Fruit fly (Drosophila melanogaster) whole organism, embryonic: ENCODE measurements around the gene CG31627.

ENCODE experiments used
- Aef1 ChIP-seq: fragments of 200-800 bp; sonication (Bioruptor generic); IDR thresholded peaks from 3 replicates; pipeline ENCODE4 v1.3.6; 2022; ENCODE audit warnings: missing biosample characterization, missing genetic modification characterization
- Bgb ChIP-seq: fragments of 200-800 bp; sonication (Bioruptor generic); IDR thresholded peaks from 2 replicates; pipeline ENCODE4 v1.3.6; 2022; ENCODE audit warnings: missing biosample characterization, missing genetic modification characterization; ENCODE audit not compliant: partially characterized antibody
- BtbVII ChIP-seq: fragments of 200-800 bp; sonication (Bioruptor generic); optimal IDR thresholded peaks from 3 replicates; lab custom pipeline; 2017; ENCODE audit warnings: missing biosample characterization, mild to moderate bottlenecking, missing genetic modification characterization
- CG10366 ChIP-seq: fragments of 200-800 bp; sonication (Bioruptor generic); IDR thresholded peaks from 2 replicates; pipeline ENCODE4 v1.3.6; 2022; ENCODE audit warnings: missing biosample characterization, missing genetic modification characterization
- CG11695 ChIP-seq: fragments of 200-800 bp; sonication (Bioruptor generic); IDR thresholded peaks from 3 replicates; pipeline ENCODE4 v1.3.6; 2022; ENCODE audit warnings: missing biosample characterization, missing genetic modification characterization
- CG12299 ChIP-seq: fragments of 200-800 bp; sonication (Bioruptor generic); optimal IDR thresholded peaks from 2 replicates; lab custom pipeline; 2018; ENCODE audit warnings: missing biosample characterization, mild to moderate bottlenecking, missing genetic modification characterization
- CG13775 ChIP-seq: fragments of 200-800 bp; sonication (Bioruptor generic); optimal IDR thresholded peaks from 3 replicates; lab custom pipeline; 2017; ENCODE audit warnings: missing biosample characterization, mild to moderate bottlenecking, missing genetic modification characterization
- CG16813 ChIP-seq: fragments of 200-800 bp; sonication (Bioruptor generic); IDR thresholded peaks from 3 replicates; pipeline ENCODE4 v1.3.6; 2022; ENCODE audit warnings: missing biosample characterization, missing genetic modification characterization; ENCODE audit not compliant: partially characterized antibody
- CG17361 ChIP-seq: fragments of 200-800 bp; sonication (Bioruptor generic); IDR thresholded peaks from 3 replicates; pipeline ENCODE4 v1.3.6; 2022; ENCODE audit warnings: missing biosample characterization, missing genetic modification characterization
- CG17912 ChIP-seq: fragments of 200-800 bp; sonication (Bioruptor generic); optimal IDR thresholded peaks from 2 replicates; lab custom pipeline; 2018; ENCODE audit warnings: missing biosample characterization, mild to moderate bottlenecking, missing genetic modification characterization
- CG18011 ChIP-seq: fragments of 200-800 bp; sonication (Bioruptor generic); optimal IDR thresholded peaks from 2 replicates; lab custom pipeline; 2017; ENCODE audit warnings: missing biosample characterization, missing genetic modification characterization, mild to moderate bottlenecking, moderate library complexity, missing genotype
- CG2678 ChIP-seq: fragments of 200-800 bp; sonication (Bioruptor generic); optimal IDR thresholded peaks from 3 replicates; lab custom pipeline; 2019; ENCODE audit warnings: missing biosample characterization, mild to moderate bottlenecking, missing genetic modification characterization, moderate library complexity
- CG3065 ChIP-seq: fragments of 200-800 bp; sonication (Bioruptor generic); optimal IDR thresholded peaks from 2 replicates; lab custom pipeline; 2016; ENCODE audit warnings: missing biosample characterization, missing genetic modification characterization
- CG4617 ChIP-seq: fragments of 200-800 bp; sonication (Bioruptor generic); optimal IDR thresholded peaks from 3 replicates; lab custom pipeline; 2016; ENCODE audit warnings: missing biosample characterization, missing genetic modification characterization, borderline replicate concordance
- CG4820 ChIP-seq: fragments of 200-800 bp; sonication (Bioruptor generic); optimal IDR thresholded peaks from 3 replicates; lab custom pipeline; 2016; ENCODE audit warnings: missing biosample characterization, missing genetic modification characterization
- CG8765 ChIP-seq: fragments of 200-800 bp; sonication (Bioruptor generic); IDR thresholded peaks from 2 replicates; pipeline ENCODE4 v1.3.6; 2022; ENCODE audit warnings: missing biosample characterization, missing genetic modification characterization
- Dll ChIP-seq: fragments of 200-800 bp; sonication (Bioruptor generic); IDR thresholded peaks from 4 replicates; pipeline ENCODE4 v1.3.6; 2022; ENCODE audit warnings: missing biosample characterization, missing genetic modification characterization; ENCODE audit not compliant: partially characterized antibody
- Dp ChIP-seq: fragments of 200-800 bp; sonication (Bioruptor generic); optimal IDR thresholded peaks from 2 replicates; lab custom pipeline; 2018; ENCODE audit warnings: missing biosample characterization, mild to moderate bottlenecking, missing genetic modification characterization, moderate library complexity
- Ets65A ChIP-seq: fragments of 200-800 bp; sonication (Bioruptor generic); peaks from one replicate; lab custom pipeline; 2016; ENCODE audit warnings: missing biosample characterization, missing genetic modification characterization
- Fer1 ChIP-seq: fragments of 200-800 bp; sonication (Bioruptor generic); optimal IDR thresholded peaks from 2 replicates; lab custom pipeline; 2017; ENCODE audit warnings: missing biosample characterization, mild to moderate bottlenecking, missing genetic modification characterization
- Fer2 ChIP-seq: fragments of 200-800 bp; sonication (Bioruptor generic); optimal IDR thresholded peaks from 2 replicates; lab custom pipeline; 2018; ENCODE audit warnings: missing biosample characterization, mild to moderate bottlenecking, missing genetic modification characterization, moderate library complexity
- HHEX ChIP-seq: fragments of 200-800 bp; sonication (Bioruptor generic); optimal IDR thresholded peaks from 3 replicates; lab custom pipeline; 2017; ENCODE audit warnings: missing biosample characterization, mild to moderate bottlenecking, missing genetic modification characterization, missing genetic modification reagents
- HLH3B ChIP-seq: fragments of 200-800 bp; sonication (Bioruptor generic); IDR thresholded peaks from 2 replicates; pipeline ENCODE4 v1.3.6; 2022; ENCODE audit warnings: missing biosample characterization, missing genetic modification characterization
- HmgD ChIP-seq: fragments of 200-800 bp; sonication (Bioruptor generic); optimal IDR thresholded peaks from 3 replicates; lab custom pipeline; 2016; ENCODE audit warnings: missing biosample characterization, missing genetic modification characterization
- Hmr ChIP-seq: fragments of 200-800 bp; sonication (Bioruptor generic); optimal IDR thresholded peaks from 3 replicates; lab custom pipeline; 2017; ENCODE audit warnings: mild to moderate bottlenecking, missing biosample characterization, missing genetic modification reagents, missing genetic modification characterization
- Med ChIP-seq: fragments of 200-800 bp; sonication (Bioruptor generic); peaks from one replicate; lab custom pipeline; 2016; ENCODE audit warnings: missing biosample characterization, missing genetic modification characterization, mild to moderate bottlenecking, inconsistent platforms, moderate library complexity
- NFAT ChIP-seq: fragments of 200-800 bp; sonication (Bioruptor generic); IDR thresholded peaks from 2 replicates; pipeline ENCODE4 v1.3.6; 2022; ENCODE audit warnings: missing biosample characterization, missing genetic modification characterization
- Opbp ChIP-seq: fragments of 200-800 bp; sonication (Bioruptor generic); IDR thresholded peaks from 3 replicates; pipeline ENCODE4 v1.3.6; 2022; ENCODE audit warnings: missing biosample characterization, missing genetic modification characterization; ENCODE audit not compliant: partially characterized antibody
- Rfx ChIP-seq: fragments of 200-800 bp; sonication (Bioruptor generic); IDR thresholded peaks from 2 replicates; pipeline ENCODE4 v1.3.6; 2022; ENCODE audit warnings: missing biosample characterization, missing genetic modification characterization
- Rx ChIP-seq: fragments of 200-800 bp; sonication (Bioruptor generic); IDR thresholded peaks from 2 replicates; pipeline ENCODE4 v1.3.6; 2022; ENCODE audit warnings: missing biosample characterization, missing genetic modification characterization
- Sry-δ ChIP-seq: fragments of 200-800 bp; sonication (Bioruptor generic); optimal IDR thresholded peaks from 2 replicates; lab custom pipeline; 2016; ENCODE audit warnings: missing biosample characterization, missing genetic modification characterization
- amos ChIP-seq: fragments of 200-800 bp; sonication (Bioruptor generic); IDR thresholded peaks from 2 replicates; pipeline ENCODE4 v1.3.6; 2022; ENCODE audit warnings: missing biosample characterization, missing genetic modification characterization; ENCODE audit not compliant: partially characterized antibody
- bbx ChIP-seq: fragments of 200-800 bp; sonication (Bioruptor generic); IDR thresholded peaks from 2 replicates; pipeline ENCODE4 v1.3.6; 2022; ENCODE audit warnings: missing biosample characterization, missing genetic modification characterization; ENCODE audit not compliant: partially characterized antibody
- btn ChIP-seq: fragments of 200-800 bp; sonication (Bioruptor generic); optimal IDR thresholded peaks from 2 replicates; lab custom pipeline; 2016; ENCODE audit warnings: missing biosample characterization, missing genetic modification characterization
- caup ChIP-seq: fragments of 200-800 bp; sonication (Bioruptor generic); optimal IDR thresholded peaks from 3 replicates; lab custom pipeline; 2017; ENCODE audit warnings: missing biosample characterization, mild to moderate bottlenecking, missing genetic modification characterization, moderate library complexity; ENCODE audit not compliant: severe bottlenecking
- chif ChIP-seq, 2 experiments: fragments of 200-800 bp; sonication (Bioruptor generic); optimal IDR thresholded peaks; 3 replicates each; lab custom pipeline; 2016; ENCODE audit warnings: missing biosample characterization in 2 of 2, missing genetic modification characterization in 2 of 2
- ci ChIP-seq: fragments of 200-800 bp; sonication (Bioruptor generic); IDR thresholded peaks from 3 replicates; pipeline ENCODE4 v1.3.6; 2022; ENCODE audit warnings: missing biosample characterization, missing genetic modification characterization
- dimm ChIP-seq: fragments of 200-800 bp; sonication (Bioruptor generic); IDR thresholded peaks from 2 replicates; pipeline ENCODE4 v1.3.6; 2022; ENCODE audit warnings: missing biosample characterization, missing genetic modification characterization
- gt ChIP-seq: fragments of 200-800 bp; sonication (Bioruptor generic); IDR thresholded peaks from 2 replicates; pipeline ENCODE4 v1.3.6; 2022; ENCODE audit warnings: missing biosample characterization, missing genetic modification characterization
- ind ChIP-seq: fragments of 200-800 bp; sonication (Bioruptor generic); optimal IDR thresholded peaks from 3 replicates; lab custom pipeline; 2016; ENCODE audit warnings: missing biosample characterization, missing genetic modification characterization
- jigr1 ChIP-seq: fragments of 200-800 bp; sonication (Bioruptor generic); IDR thresholded peaks from 3 replicates; pipeline ENCODE4 v1.3.6; 2022; ENCODE audit warnings: missing biosample characterization, missing genetic modification characterization
- lab ChIP-seq: fragments of 200-800 bp; sonication (Bioruptor generic); optimal IDR thresholded peaks from 3 replicates; lab custom pipeline; 2017; ENCODE audit warnings: missing biosample characterization, missing genetic modification characterization, mild to moderate bottlenecking, moderate library complexity, missing genetic modification reagents
- otp ChIP-seq: fragments of 200-800 bp; sonication (Bioruptor generic); IDR thresholded peaks from 3 replicates; pipeline ENCODE4, ENCODE4 v1.3.6; 2022; ENCODE audit warnings: missing biosample characterization, missing genetic modification characterization
- pum ChIP-seq: fragments of 200-800 bp; sonication (Bioruptor generic); optimal IDR thresholded peaks from 2 replicates; lab custom pipeline; 2016; ENCODE audit warnings: missing biosample characterization, missing genetic modification characterization
- pzg ChIP-seq: fragments of 200-800 bp; sonication (Bioruptor generic); optimal IDR thresholded peaks from 3 replicates; lab custom pipeline; 2018; ENCODE audit warnings: missing biosample characterization, mild to moderate bottlenecking, missing genetic modification characterization, moderate library complexity
- sisA ChIP-seq: fragments of 200-800 bp; sonication (Bioruptor generic); IDR thresholded peaks from 2 replicates; pipeline ENCODE4 v1.3.6; 2022; ENCODE audit warnings: missing biosample characterization, missing genetic modification characterization
- slbo ChIP-seq: fragments of 200-800 bp; sonication (Bioruptor generic); IDR thresholded peaks from 2 replicates; pipeline ENCODE4 v1.3.6; 2022; ENCODE audit warnings: missing biosample characterization, missing genetic modification characterization
- tin ChIP-seq: fragments of 200-800 bp; sonication (Bioruptor generic); optimal IDR thresholded peaks from 3 replicates; lab custom pipeline; 2016; ENCODE audit warnings: missing biosample characterization, missing genetic modification characterization
- vnd ChIP-seq: fragments of 200-800 bp; sonication (Bioruptor generic); IDR thresholded peaks from 3 replicates; pipeline ENCODE4 v1.3.6; 2022; ENCODE audit warnings: missing biosample characterization, missing genetic modification characterization; ENCODE audit not compliant: partially characterized antibody
- zf30C ChIP-seq: fragments of 200-800 bp; sonication (Bioruptor generic); optimal IDR thresholded peaks from 3 replicates; lab custom pipeline; 2018; ENCODE audit warnings: missing biosample characterization, mild to moderate bottlenecking, missing genetic modification characterization

The CG31627 gene

dm6 chr2L:21162875-21163274 is 10.1 kb upstream of the CG31627 start, which contains the start of gene Nbr (continued):
- TF ChIP-seq Opbp (peak; percentile 31; the same call in 1 of the 3 replicates), CG16813 (GFP tag; lab: Robert Waterston, UW) (peak; percentile 54; the same call in 2 of the 3 replicates), Hmr (no peak), lab (GFP tag; lab: Kevin White, UChicago) (no peak), Dll (GFP tag; lab: Robert Waterston, UW) (peak; percentile 67), HmgD (GFP tag; lab: Kevin White, UChicago) (no peak), CG11695 (no peak), tin (GFP tag; lab: Kevin White, UChicago) (no peak), bbx (GFP tag; lab: Robert Waterston, UW) (peak; percentile 67), Dp (no peak), Ets65A (GFP tag; lab: Kevin White, UChicago) (peak; percentile 71), HLH3B (0 out of 2 replicates have a peak, but pooled peaks have one; percentile 4), Rfx (peak; percentile 39), CG4617 (GFP tag; lab: Kevin White, UChicago) (peak; percentile 27), vnd (GFP tag; lab: Robert Waterston, UW) (0 out of 3 replicates have a peak, but pooled peaks have one; percentile 19), pzg (GFP tag; lab: Kevin White, UChicago) (peak; percentile 12), sisA (no peak), CG4820 (GFP tag; lab: Kevin White, UChicago) (no peak), slbo (GFP tag; lab: Robert Waterston, UW) (peak; percentile 54), ci (GFP tag; lab: Robert Waterston, UW) (0 out of 3 replicates have a peak, but pooled peaks have one; percentile 24), Bgb (GFP tag; lab: Robert Waterston, UW) (peak; percentile 52), NFAT (peak; percentile 44; the same call in 1 of the 2 replicates), CG10366 (GFP tag; lab: Robert Waterston, UW) (no peak), otp (GFP tag; lab: Robert Waterston, UW) (0 out of 3 replicates have a peak, but pooled peaks have one; percentile 16)
- TF ChIP-seq, all 482 proteins: peak for 45

- peak in 1 of 2 experiments; percentile 17 for TF ChIP-seq chif (GFP tag; optimal IDR thresholded peaks at IDR 0.05; lab: Kevin White, UChicago)
- peak; percentile 72 for TF ChIP-seq Rx
- 0 out of 2 replicates have a peak, but pooled peaks have one; percentile 11 for TF ChIP-seq CG8765 (GFP tag; lab: Robert Waterston, UW)
- no peak for TF ChIP-seq Fer2 (tag; lab: Kevin White, UChicago)
- TF ChIP-seq CG17361 (GFP tag; lab: Robert Waterston, UW), result peak; percentile 74
- TF ChIP-seq Med, result peak; percentile 84
- peak; percentile 4 for TF ChIP-seq Fer1 (GFP tag; lab: Kevin White, UChicago)
- peak; percentile 67 for TF ChIP-seq CG2678
- TF ChIP-seq btn (GFP tag; lab: Kevin White, UChicago), result no peak
- TF ChIP-seq CG12299 (tag; lab: Kevin White, UChicago), result no peak
- peak; percentile 2 for TF ChIP-seq CG3065 (GFP tag; lab: Kevin White, UChicago)
- no peak for TF ChIP-seq zf30C (GFP tag; lab: Kevin White, UChicago)
- peak; percentile 51 for TF ChIP-seq pum (GFP tag; lab: Kevin White, UChicago)
- TF ChIP-seq ind, result peak; percentile 63
- peak; percentile 49 for TF ChIP-seq HHEX (GFP tag; lab: Kevin White, UChicago)
- peak; percentile 47; the same call in 2 of the 3 replicates for TF ChIP-seq jigr1 (GFP tag; lab: Robert Waterston, UW)
- no peak for TF ChIP-seq BtbVII (GFP tag; lab: Kevin White, UChicago)
- no peak for TF ChIP-seq CG18011
- TF ChIP-seq Sry-δ (GFP tag; lab: Kevin White, UChicago), result peak; percentile 0
- TF ChIP-seq CG13775 (GFP tag; lab: Kevin White, UChicago), result peak; percentile 60
- 0 out of 2 replicates have a peak, but pooled peaks have one; percentile 22 for TF ChIP-seq gt (GFP tag; lab: Robert Waterston, UW)
- peak; percentile 4; the same call in 1 of the 2 replicates for TF ChIP-seq amos
- TF ChIP-seq dimm, result no peak
- TF ChIP-seq Aef1 (GFP tag; lab: Robert Waterston, UW), result peak; percentile 50
- no peak for TF ChIP-seq caup
- TF ChIP-seq CG17912 (GFP tag; lab: Kevin White, UChicago), result no peak
Observed at dm6 chr2L:21163311-21163842, 9.6 kb upstream of the CG31627 start, which contains the start of gene Noc2. Gene Noc2, plus strand, starts transcription at chr2L:21163641.
